Worm (Caenorhabditis elegans): ENCODE data around the gene F41E7.7.
A peak's percentile ranks its signal among the peaks of the same experiment; 100 is the strongest.

F41E7.7 gene

ce11 chrX:10319653-10320052, 12.1 kb downstream of the F41E7.7 start:
- TF ChIP-seq T26A8.4 (GFP tag; IDR thresholded peaks at IDR 0.05) (no peak), unc-62 (GFP tag; optimal IDR thresholded peaks at IDR 0.05 in 1 of 2) (peak in 1 of 2 experiments; percentile 65), unc-62 (tag; optimal IDR thresholded peaks at IDR 0.05) (no peak)

- peak; percentile 93 for TF ChIP-seq aha-1 (tag)
- no peak for TF ChIP-seq lsy-2 (tag; optimal IDR thresholded peaks at IDR 0.05)
- peak; percentile 79 for TF ChIP-seq set-16 (GFP tag; IDR thresholded peaks at IDR 0.05)
These were observed 13.8 kb downstream of the F41E7.7 start for ce11 chrX:10321401-10321800.

ce11 chrX:10327323-10328022, 19.9 kb downstream of the F41E7.7 start, which contains the start of gene acl-5:
Gene acl-5, minus strand, starts transcription at chrX:10327456.
- TF ChIP-seq ama-1 (optimal IDR thresholded peaks at IDR 0.05): no peak
- no peak for TF ChIP-seq ceh-82 (tag; optimal IDR thresholded peaks at IDR 0.05)
- peak; percentile 25 for TF ChIP-seq dmd-6 (GFP tag; IDR thresholded peaks at IDR 0.05)
- TF ChIP-seq aly-2 (tag; optimal IDR thresholded peaks at IDR 0.05): no peak
- no peak for TF ChIP-seq egl-43 (GFP tag; IDR thresholded peaks at IDR 0.05)
- peak; percentile 83 for TF ChIP-seq aha-1 (tag)
- TF ChIP-seq lsy-2 (tag; optimal IDR thresholded peaks at IDR 0.05): no peak
- TF ChIP-seq madf-5 (GFP tag; IDR thresholded peaks at IDR 0.05): no peak
- TF ChIP-seq Y105C5A.15 (GFP tag; IDR thresholded peaks at IDR 0.05): no peak
- TF ChIP-seq dve-1 (tag; optimal IDR thresholded peaks at IDR 0.05; ENCODE audit: insufficient read depth): no peak
- no peak for TF ChIP-seq mxl-3 (GFP tag; optimal IDR thresholded peaks at IDR 0.05)
- no peak for TF ChIP-seq hmg-1.1 (GFP tag; IDR thresholded peaks at IDR 0.05)
- TF ChIP-seq daf-16 (GFP tag; optimal IDR thresholded peaks at IDR 0.05): peak in 1 of 2 experiments; percentile 24
- peak; percentile 52 for TF ChIP-seq daf-16 (tag; optimal IDR thresholded peaks at IDR 0.05)
- no peak for TF ChIP-seq php-3 (GFP tag; IDR thresholded peaks at IDR 0.05)
- TF ChIP-seq tag-97 (GFP tag; IDR thresholded peaks at IDR 0.05): no peak
- peak; percentile 21 for TF ChIP-seq pqm-1 (tag; optimal IDR thresholded peaks at IDR 0.05)
- no peak for TF ChIP-seq vab-7 (GFP tag; IDR thresholded peaks at IDR 0.05)
- no peak for TF ChIP-seq F37D6.2 (tag; optimal IDR thresholded peaks at IDR 0.05)
- TF ChIP-seq F49E8.2 (tag; optimal IDR thresholded peaks at IDR 0.05; ENCODE audit: borderline replicate concordance): no peak
- TF ChIP-seq D1046.2 (GFP tag; IDR thresholded peaks at IDR 0.05): no peak
- no peak for TF ChIP-seq nhr-6 (tag; optimal IDR thresholded peaks at IDR 0.05)
- no peak for TF ChIP-seq lin-29 (GFP tag; IDR thresholded peaks at IDR 0.05)
- TF ChIP-seq madf-9 (GFP tag; conservative IDR thresholded peaks at IDR 0.05): no peak
- TF ChIP-seq gei-8 (GFP tag; optimal IDR thresholded peaks at IDR 0.05): no peak
- no peak for TF ChIP-seq ceh-44 (GFP tag; IDR thresholded peaks at IDR 0.05)
- TF ChIP-seq Y5F2A.4 (GFP tag; optimal IDR thresholded peaks at IDR 0.05): no peak
- peak; percentile 10 for TF ChIP-seq mes-2 (tag; optimal IDR thresholded peaks at IDR 0.05; ENCODE audit: poor library complexity, severe bottlenecking)
- TF ChIP-seq spr-3 (GFP tag; optimal IDR thresholded peaks at IDR 0.05): no peak
- no peak for TF ChIP-seq Y48G9A.11 (GFP tag; IDR thresholded peaks at IDR 0.05)
- TF ChIP-seq duxl-1 (tag; optimal IDR thresholded peaks at IDR 0.05; ENCODE audit: poor library complexity): no peak
- TF ChIP-seq R02D3.7 (tag; optimal IDR thresholded peaks at IDR 0.05): no peak
- TF ChIP-seq lin-13 (GFP tag; optimal IDR thresholded peaks at IDR 0.05): no peak
- peak; percentile 52 for TF ChIP-seq hlh-11 (tag; optimal IDR thresholded peaks at IDR 0.05)
- TF ChIP-seq ctbp-1 (GFP tag; IDR thresholded peaks at IDR 0.05): no peak
- no peak for TF ChIP-seq F26F4.8 (GFP tag; conservative IDR thresholded peaks at IDR 0.05)
- peak; percentile 27 for TF ChIP-seq nhr-28 (tag; optimal IDR thresholded peaks at IDR 0.05)
- no peak for TF ChIP-seq dpl-1 (GFP tag; optimal IDR thresholded peaks at IDR 0.05)
- no peak for TF ChIP-seq nhr-102 (tag; optimal IDR thresholded peaks at IDR 0.05)

All from whole organism, L4 larva.